Fruit fly (Drosophila melanogaster) whole organism, embryonic: ENCODE measurements around the gene CG33631.

ENCODE experiments used
- Ada2b ChIP-seq: fragments of 200-800 bp; sonication (Bioruptor generic); IDR thresholded peaks from 2 replicates; pipeline ENCODE4 v1.3.6; 2022; ENCODE audit warnings: missing biosample characterization, missing genetic modification characterization
- Atf6 ChIP-seq: fragments of 200-800 bp; sonication (Bioruptor generic); IDR thresholded peaks from 2 replicates; pipeline ENCODE4 v1.3.6; 2022; ENCODE audit warnings: missing biosample characterization, missing genetic modification characterization
- Blimp-1 ChIP-seq: fragments of 200-800 bp; sonication (Bioruptor generic); optimal IDR thresholded peaks from 3 replicates; lab custom pipeline; 2018; ENCODE audit warnings: missing biosample characterization, missing genetic modification characterization, mild to moderate bottlenecking, moderate library complexity, missing genetic modification reagents
- BtbVII ChIP-seq: fragments of 200-800 bp; sonication (Bioruptor generic); optimal IDR thresholded peaks from 3 replicates; lab custom pipeline; 2017; ENCODE audit warnings: missing biosample characterization, mild to moderate bottlenecking, missing genetic modification characterization
- CG10209 ChIP-seq: fragments of 200-800 bp; sonication (Bioruptor generic); optimal IDR thresholded peaks from 3 replicates; lab custom pipeline; 2017; ENCODE audit warnings: missing biosample characterization, mild to moderate bottlenecking, missing genetic modification characterization, missing genetic modification reagents
- CG10274 ChIP-seq: fragments of 200-800 bp; sonication (Bioruptor generic); optimal IDR thresholded peaks from 3 replicates; lab custom pipeline; 2017; ENCODE audit warnings: missing biosample characterization, mild to moderate bottlenecking, missing genetic modification characterization
- CG12104 ChIP-seq: fragments of 200-800 bp; sonication (Bioruptor generic); optimal IDR thresholded peaks from 3 replicates; lab custom pipeline; 2016; ENCODE audit warnings: missing biosample characterization, missing genetic modification characterization
- CG1233 ChIP-seq: fragments of 200-800 bp; sonication (Bioruptor generic); optimal IDR thresholded peaks from 4 replicates; lab custom pipeline; 2018; ENCODE audit warnings: missing biosample characterization, mild to moderate bottlenecking, missing genetic modification characterization
- CG12769 ChIP-seq: fragments of 200-800 bp; sonication (Bioruptor generic); optimal IDR thresholded peaks from 2 replicates; lab custom pipeline; 2019; ENCODE audit warnings: missing biosample characterization, mild to moderate bottlenecking, missing genetic modification characterization, moderate library complexity
- CG13123 ChIP-seq: fragments of 200-800 bp; sonication (Bioruptor generic); optimal IDR thresholded peaks from 2 replicates; lab custom pipeline; 2016; ENCODE audit warnings: missing biosample characterization, missing genetic modification characterization
- CG13296 ChIP-seq: fragments of 200-800 bp; sonication (Bioruptor generic); optimal IDR thresholded peaks from 3 replicates; lab custom pipeline; 2018; ENCODE audit warnings: missing biosample characterization, mild to moderate bottlenecking, missing genetic modification characterization
- CG14441 ChIP-seq: fragments of 200-800 bp; sonication (Bioruptor generic); IDR thresholded peaks from 2 replicates; pipeline ENCODE4 v1.3.6; 2022; ENCODE audit warnings: missing biosample characterization, missing genetic modification characterization
- CG15479 ChIP-seq: fragments of 200-800 bp; sonication (Bioruptor generic); optimal IDR thresholded peaks from 3 replicates; lab custom pipeline; 2019; ENCODE audit warnings: missing biosample characterization, mild to moderate bottlenecking, missing genetic modification characterization, moderate library complexity
- CG15696 ChIP-seq: fragments of 200-800 bp; sonication (Bioruptor generic); optimal IDR thresholded peaks from 2 replicates; lab custom pipeline; 2019; ENCODE audit warnings: missing biosample characterization, mild to moderate bottlenecking, missing genetic modification characterization, moderate library complexity
- CG1602 ChIP-seq: fragments of 200-800 bp; sonication (Bioruptor generic); optimal IDR thresholded peaks from 3 replicates; lab custom pipeline; 2016; ENCODE audit warnings: missing biosample characterization, missing genetic modification characterization
- CG1647 ChIP-seq: fragments of 200-800 bp; sonication (Bioruptor generic); optimal IDR thresholded peaks from 3 replicates; lab custom pipeline; 2016; ENCODE audit warnings: missing biosample characterization, missing genetic modification characterization
- CG31388 ChIP-seq: fragments of 200-800 bp; sonication (Bioruptor generic); optimal IDR thresholded peaks from 2 replicates; lab custom pipeline; 2016; ENCODE audit warnings: missing biosample characterization, missing genetic modification characterization
- CG34224 ChIP-seq: fragments of 200-800 bp; sonication (Bioruptor generic); IDR thresholded peaks from 3 replicates; pipeline ENCODE4 v1.3.6; 2022; ENCODE audit warnings: missing biosample characterization, missing genetic modification characterization; ENCODE audit not compliant: partially characterized antibody
- CG5953 ChIP-seq: fragments of 200-800 bp; sonication (Bioruptor generic); IDR thresholded peaks from 2 replicates; pipeline ENCODE4 v1.3.6; 2022; ENCODE audit warnings: missing biosample characterization, missing genetic modification characterization
- CG8388 ChIP-seq: fragments of 200-800 bp; sonication (Bioruptor generic); optimal IDR thresholded peaks from 2 replicates; lab custom pipeline; 2019; ENCODE audit warnings: missing biosample characterization, mild to moderate bottlenecking, missing genetic modification characterization, moderate library complexity
- E2f2 ChIP-seq: fragments of 200-800 bp; sonication (Bioruptor generic); IDR thresholded peaks from 2 replicates; pipeline ENCODE4 v1.3.6; 2022; ENCODE audit warnings: missing biosample characterization, missing genetic modification characterization
- Gug ChIP-seq: fragments of 200-800 bp; sonication (Bioruptor generic); IDR thresholded peaks from 4 replicates; pipeline ENCODE4 v1.3.6; 2022; ENCODE audit warnings: missing biosample characterization, missing genetic modification characterization
- HLH3B ChIP-seq: fragments of 200-800 bp; sonication (Bioruptor generic); IDR thresholded peaks from 2 replicates; pipeline ENCODE4 v1.3.6; 2022; ENCODE audit warnings: missing biosample characterization, missing genetic modification characterization
- HLHmδ ChIP-seq: fragments of 200-800 bp; sonication (Bioruptor generic); optimal IDR thresholded peaks from 2 replicates; lab custom pipeline; 2018; ENCODE audit warnings: missing biosample characterization, mild to moderate bottlenecking, missing genetic modification characterization, moderate library complexity
- Hand ChIP-seq: fragments of 200-800 bp; sonication (Bioruptor generic); optimal IDR thresholded peaks from 2 replicates; lab custom pipeline; 2017; ENCODE audit warnings: mild to moderate bottlenecking, missing biosample characterization, missing genetic modification reagents, missing genetic modification characterization
- Lpt ChIP-seq: fragments of >200 bp; optimal IDR thresholded peaks from 2 replicates; lab custom pipeline; 2018; ENCODE audit warnings: missing biosample characterization, missing genetic modification characterization
- Nf-YA ChIP-seq: fragments of 200-800 bp; sonication (Bioruptor generic); IDR thresholded peaks from 2 replicates; pipeline ENCODE4 v1.3.6; 2022; ENCODE audit warnings: missing biosample characterization, missing genetic modification characterization
- Oli ChIP-seq: fragments of 200-800 bp; sonication (Bioruptor generic); optimal IDR thresholded peaks from 2 replicates; lab custom pipeline; 2018; ENCODE audit warnings: missing biosample characterization, mild to moderate bottlenecking, missing genetic modification characterization, moderate library complexity
- Poxn ChIP-seq: fragments of 200-800 bp; sonication (Bioruptor generic); IDR thresholded peaks from 2 replicates; pipeline ENCODE4 v1.3.6; 2022; ENCODE audit warnings: missing biosample characterization, missing genetic modification characterization
- Sry-β ChIP-seq: fragments of 200-800 bp; sonication (Bioruptor generic); optimal IDR thresholded peaks from 2 replicates; lab custom pipeline; 2018; ENCODE audit warnings: missing biosample characterization, mild to moderate bottlenecking, missing genetic modification characterization, moderate library complexity
- Ssrp ChIP-seq: fragments of 200-800 bp; sonication (Bioruptor generic); optimal IDR thresholded peaks from 2 replicates; lab custom pipeline; 2018; ENCODE audit warnings: missing biosample characterization, mild to moderate bottlenecking, missing genetic modification characterization, moderate library complexity
- Taf1 ChIP-seq: fragments of 200-800 bp; sonication (Bioruptor generic); IDR thresholded peaks from 2 replicates; pipeline ENCODE4 v1.3.6; 2022; ENCODE audit warnings: missing biosample characterization, missing genetic modification characterization
- bbx ChIP-seq: fragments of 200-800 bp; sonication (Bioruptor generic); IDR thresholded peaks from 2 replicates; pipeline ENCODE4 v1.3.6; 2022; ENCODE audit warnings: missing biosample characterization, missing genetic modification characterization; ENCODE audit not compliant: partially characterized antibody
- bigmax ChIP-seq: fragments of 200-800 bp; sonication (Bioruptor generic); optimal IDR thresholded peaks from 2 replicates; lab custom pipeline; 2018; ENCODE audit warnings: missing biosample characterization, mild to moderate bottlenecking, missing genetic modification characterization
- bowl ChIP-seq: fragments of 200-800 bp; sonication (Bioruptor generic); IDR thresholded peaks from 2 replicates; pipeline ENCODE4 v1.3.6; 2022; ENCODE audit warnings: missing biosample characterization, missing genetic modification characterization
- cato ChIP-seq: fragments of 200-800 bp; sonication (Bioruptor generic); optimal IDR thresholded peaks from 2 replicates; lab custom pipeline; 2016; ENCODE audit warnings: missing biosample characterization, missing genetic modification characterization, borderline replicate concordance
- chinmo ChIP-seq: fragments of 200-800 bp; sonication (Bioruptor generic); IDR thresholded peaks from 4 replicates; pipeline ENCODE4 v1.3.6; 2022; ENCODE audit warnings: missing biosample characterization, missing genetic modification characterization; ENCODE audit not compliant: partially characterized antibody
- chn ChIP-seq: fragments of 200-800 bp; sonication (Bioruptor generic); optimal IDR thresholded peaks from 2 replicates; lab custom pipeline; 2016; ENCODE audit warnings: missing biosample characterization, missing genetic modification characterization
- da ChIP-seq: fragments of 200-800 bp; sonication (Bioruptor generic); optimal IDR thresholded peaks from 2 replicates; lab custom pipeline; 2016; ENCODE audit warnings: missing biosample characterization, missing genetic modification characterization
- dm ChIP-seq: fragments of 200-800 bp; sonication (Bioruptor generic); optimal IDR thresholded peaks from 3 replicates; lab custom pipeline; 2016; ENCODE audit warnings: missing biosample characterization, missing genetic modification characterization
- gem ChIP-seq: fragments of 200-800 bp; sonication (Bioruptor generic); optimal IDR thresholded peaks from 2 replicates; lab custom pipeline; 2019; ENCODE audit warnings: missing biosample characterization, mild to moderate bottlenecking, missing genetic modification characterization, moderate library complexity
- gsb ChIP-seq: fragments of 200-800 bp; sonication (Bioruptor generic); IDR thresholded peaks from 2 replicates; pipeline ENCODE4 v1.3.6; 2022; ENCODE audit warnings: missing biosample characterization, missing genetic modification characterization
- lbe ChIP-seq: fragments of 200-800 bp; sonication (Bioruptor generic); optimal IDR thresholded peaks from 2 replicates; lab custom pipeline; 2016; ENCODE audit warnings: missing biosample characterization, mild to moderate bottlenecking, missing genetic modification characterization
- nerfin-2 ChIP-seq: fragments of 200-800 bp; sonication (Bioruptor generic); IDR thresholded peaks from 2 replicates; pipeline ENCODE4 v1.3.6; 2022; ENCODE audit warnings: missing biosample characterization, missing genetic modification characterization; ENCODE audit not compliant: partially characterized antibody
- p53 ChIP-seq: fragments of 200-800 bp; sonication (Bioruptor generic); optimal IDR thresholded peaks from 2 replicates; lab custom pipeline; 2016; ENCODE audit warnings: missing biosample characterization, missing genetic modification characterization
- pum ChIP-seq: fragments of 200-800 bp; sonication (Bioruptor generic); optimal IDR thresholded peaks from 2 replicates; lab custom pipeline; 2016; ENCODE audit warnings: missing biosample characterization, missing genetic modification characterization
- sens ChIP-seq: fragments of 200-800 bp; sonication (Bioruptor generic); peaks from one replicate; lab custom pipeline; 2016; ENCODE audit warnings: missing biosample characterization, missing genetic modification characterization
- sqz ChIP-seq: fragments of 200-800 bp; sonication (Bioruptor generic); optimal IDR thresholded peaks from 3 replicates; lab custom pipeline; 2018; ENCODE audit warnings: missing biosample characterization, mild to moderate bottlenecking, missing genetic modification characterization
- tap ChIP-seq: fragments of 200-800 bp; optimal IDR thresholded peaks from 3 replicates; lab custom pipeline; 2019; ENCODE audit warnings: missing biosample characterization, mild to moderate bottlenecking, missing genetic modification characterization, moderate library complexity
- tna ChIP-seq: fragments of 200-800 bp; sonication (Bioruptor generic); IDR thresholded peaks from 2 replicates; pipeline ENCODE4 v1.3.6; 2022; ENCODE audit warnings: missing biosample characterization, missing genetic modification characterization; ENCODE audit not compliant: partially characterized antibody
- toy ChIP-seq: fragments of 200-800 bp; sonication (Bioruptor generic); IDR thresholded peaks from 2 replicates; pipeline ENCODE4 v1.3.6; 2022; ENCODE audit warnings: missing biosample characterization, missing genetic modification characterization

Gene CG33631

dm6 chr3R:10084914-10085313 lies 21.1 kb downstream of the CG33631 start (continued):
- TF ChIP-seq p53 (GFP tag; lab: Kevin White, UChicago) = no peak
- TF ChIP-seq Oli = no peak
- TF ChIP-seq CG34224 = no peak
- peak; percentile 21 for TF ChIP-seq pum
- no peak for TF ChIP-seq nerfin-2
- TF ChIP-seq CG13296 (GFP tag; lab: Kevin White, UChicago) = peak; percentile 7
- no peak for TF ChIP-seq CG8388
- TF ChIP-seq CG12104 (GFP tag; lab: Kevin White, UChicago) = no peak
- TF ChIP-seq Lpt = no peak
- peak; percentile 82 for TF ChIP-seq CG12769 (tag; lab: Kevin White, UChicago)
- no peak for TF ChIP-seq cato (GFP tag; lab: Kevin White, UChicago)
- no peak for TF ChIP-seq Sry-β (GFP tag; lab: Kevin White, UChicago)
- peak; percentile 66 for TF ChIP-seq Taf1 (GFP tag; lab: Robert Waterston, UW)
- TF ChIP-seq Gug (GFP tag; lab: Robert Waterston, UW) = peak; percentile 46; the same call in 2 of the 4 replicates
- TF ChIP-seq CG14441 = peak; percentile 62; the same call in 1 of the 2 replicates
- peak; percentile 49; the same call in 1 of the 2 replicates for TF ChIP-seq Ada2b
- TF ChIP-seq CG31388 = no peak
- no peak for TF ChIP-seq CG1233 (GFP tag; lab: Kevin White, UChicago)
- no peak for TF ChIP-seq toy (GFP tag; lab: Robert Waterston, UW)
- no peak for TF ChIP-seq tap (tag; lab: Kevin White, UChicago)
- no peak for TF ChIP-seq bigmax (GFP tag; lab: Kevin White, UChicago)
- TF ChIP-seq dm = no peak
- TF ChIP-seq bbx = no peak
- no peak for TF ChIP-seq CG13123
- TF ChIP-seq CG1647 (GFP tag; lab: Kevin White, UChicago) = peak; percentile 57
- TF ChIP-seq Atf6 = peak; percentile 70
- TF ChIP-seq gem (tag; lab: Kevin White, UChicago) = peak; percentile 59
- TF ChIP-seq tna (GFP tag; lab: Robert Waterston, UW) = no peak
- TF ChIP-seq CG5953 (GFP tag; lab: Robert Waterston, UW) = no peak
- peak; percentile 52; the same call in 1 of the 2 replicates for TF ChIP-seq gsb (GFP tag; lab: Robert Waterston, UW)
- TF ChIP-seq Blimp-1 = no peak
- no peak for TF ChIP-seq Ssrp (tag; lab: Kevin White, UChicago)
- no peak for TF ChIP-seq da (GFP tag; lab: Kevin White, UChicago)
- TF ChIP-seq CG15479 (GFP tag; lab: Kevin White, UChicago) = no peak
- TF ChIP-seq chn (GFP tag; lab: Kevin White, UChicago) = no peak
- no peak for TF ChIP-seq CG1602 (GFP tag; lab: Kevin White, UChicago)
- no peak for TF ChIP-seq bowl (GFP tag; lab: Robert Waterston, UW)
- TF ChIP-seq Poxn (GFP tag; lab: Robert Waterston, UW) = no peak
- TF ChIP-seq sqz = no peak
- peak; percentile 14 for TF ChIP-seq CG10209 (GFP tag; lab: Kevin White, UChicago)
- peak; percentile 21; the same call in 1 of the 2 replicates for TF ChIP-seq Nf-YA (GFP tag; lab: Robert Waterston, UW)
- 0 out of 4 replicates have a peak, but pooled peaks have one; percentile 5 for TF ChIP-seq chinmo (GFP tag; lab: Robert Waterston, UW)
- TF ChIP-seq CG15696 (tag; lab: Kevin White, UChicago) = no peak
- TF ChIP-seq Hand = peak; percentile 54
- TF ChIP-seq BtbVII = peak; percentile 65
- peak; percentile 74 for TF ChIP-seq sens (GFP tag; lab: Kevin White, UChicago)
- TF ChIP-seq E2f2 (GFP tag; lab: Robert Waterston, UW) = no peak
- peak; percentile 87 for TF ChIP-seq lbe
- no peak for TF ChIP-seq HLHmδ (GFP tag; lab: Kevin White, UChicago)
- TF ChIP-seq CG10274 (GFP tag; lab: Kevin White, UChicago) = peak; percentile 22
- TF ChIP-seq HLH3B (GFP tag; lab: Robert Waterston, UW) = peak; percentile 14; the same call in 1 of the 2 replicates
